Fruit fly (Drosophila melanogaster) whole organism, embryonic: ENCODE results near the gene ppk30.

Experiments
- Aef1 ChIP-seq: fragments of 200-800 bp; sonication (Bioruptor generic); IDR thresholded peaks from 3 replicates; pipeline ENCODE4 v1.3.6; 2022; ENCODE audit warnings: missing biosample characterization, missing genetic modification characterization
- Bteb2 ChIP-seq: fragments of 200-800 bp; sonication (Bioruptor generic); optimal IDR thresholded peaks from 2 replicates; lab custom pipeline; 2016; ENCODE audit warnings: missing biosample characterization, missing genetic modification characterization
- CG10462 ChIP-seq: fragments of 200-800 bp; sonication (Bioruptor generic); optimal IDR thresholded peaks from 2 replicates; lab custom pipeline; 2016; ENCODE audit warnings: missing biosample characterization, missing genetic modification characterization
- CG11247 ChIP-seq: fragments of 200-800 bp; sonication (Bioruptor generic); IDR thresholded peaks from 2 replicates; pipeline ENCODE4 v1.3.6; 2022; ENCODE audit warnings: missing biosample characterization, missing genetic modification characterization
- CG12071 ChIP-seq: fragments of 200-800 bp; sonication (Bioruptor generic); optimal IDR thresholded peaks from 3 replicates; lab custom pipeline; 2018; ENCODE audit warnings: missing biosample characterization, mild to moderate bottlenecking, missing genetic modification characterization
- CG12219 ChIP-seq: fragments of 200-800 bp; sonication (Bioruptor generic); optimal IDR thresholded peaks from 3 replicates; lab custom pipeline; 2018; ENCODE audit warnings: missing biosample characterization, mild to moderate bottlenecking, missing genetic modification characterization
- CG12391 ChIP-seq: fragments of 200-800 bp; sonication (Bioruptor generic); optimal IDR thresholded peaks from 3 replicates; lab custom pipeline; 2018; ENCODE audit warnings: missing biosample characterization, mild to moderate bottlenecking, missing genetic modification characterization, moderate library complexity
- CG13287 ChIP-seq: fragments of 200-800 bp; sonication (Bioruptor generic); IDR thresholded peaks from 2 replicates; pipeline ENCODE4 v1.3.6; 2022; ENCODE audit warnings: missing biosample characterization, missing genetic modification characterization; ENCODE audit not compliant: partially characterized antibody
- CG14710 ChIP-seq: fragments of 200-800 bp; sonication (Bioruptor generic); optimal IDR thresholded peaks from 3 replicates; lab custom pipeline; 2019; ENCODE audit warnings: missing biosample characterization, mild to moderate bottlenecking, missing genetic modification characterization, moderate library complexity
- CG17568 ChIP-seq: fragments of 200-800 bp; sonication (Bioruptor generic); optimal IDR thresholded peaks from 2 replicates; lab custom pipeline; 2018; ENCODE audit warnings: missing biosample characterization, mild to moderate bottlenecking, missing genetic modification characterization, moderate library complexity
- CG17612 ChIP-seq: fragments of 200-800 bp; sonication (Bioruptor generic); IDR thresholded peaks from 2 replicates; pipeline ENCODE4 v1.3.6; 2022; ENCODE audit warnings: missing biosample characterization, missing genetic modification characterization
- CG17912 ChIP-seq: fragments of 200-800 bp; sonication (Bioruptor generic); optimal IDR thresholded peaks from 2 replicates; lab custom pipeline; 2018; ENCODE audit warnings: missing biosample characterization, mild to moderate bottlenecking, missing genetic modification characterization
- CG2202 ChIP-seq: fragments of 200-800 bp; sonication (Bioruptor generic); optimal IDR thresholded peaks from 2 replicates; lab custom pipeline; 2018; ENCODE audit warnings: missing biosample characterization, mild to moderate bottlenecking, missing genetic modification characterization
- CG42726 ChIP-seq: fragments of 200-800 bp; sonication (Bioruptor generic); IDR thresholded peaks from 2 replicates; pipeline ENCODE4 v1.3.6; 2022; ENCODE audit warnings: missing biosample characterization, missing genetic modification characterization; ENCODE audit not compliant: partially characterized antibody
- CG4328 ChIP-seq: fragments of 200-800 bp; sonication (Bioruptor generic); optimal IDR thresholded peaks from 3 replicates; lab custom pipeline; 2017; ENCODE audit warnings: missing biosample characterization, missing genetic modification reagents, missing genetic modification characterization
- CG6854 ChIP-seq: fragments of 200-800 bp; sonication (Bioruptor generic); optimal IDR thresholded peaks from 3 replicates; lab custom pipeline; 2017; ENCODE audit warnings: missing biosample characterization, mild to moderate bottlenecking, missing genetic modification characterization
- CG8478 ChIP-seq: fragments of >200 bp; optimal IDR thresholded peaks from 2 replicates; lab custom pipeline; 2018
- CG8765 ChIP-seq: fragments of 200-800 bp; sonication (Bioruptor generic); IDR thresholded peaks from 2 replicates; pipeline ENCODE4 v1.3.6; 2022; ENCODE audit warnings: missing biosample characterization, missing genetic modification characterization
- CG8924 ChIP-seq: fragments of 200-800 bp; optimal IDR thresholded peaks from 3 replicates; lab custom pipeline; 2019; ENCODE audit warnings: missing biosample characterization, mild to moderate bottlenecking, missing genetic modification characterization, moderate library complexity
- CG9817 ChIP-seq: fragments of 200-800 bp; sonication (Bioruptor generic); optimal IDR thresholded peaks from 2 replicates; lab custom pipeline; 2018; ENCODE audit warnings: missing biosample characterization, mild to moderate bottlenecking, missing genetic modification characterization, moderate library complexity
- Deaf1 ChIP-seq: fragments of 200-800 bp; optimal IDR thresholded peaks from 3 replicates; lab custom pipeline; 2019; ENCODE audit warnings: missing biosample characterization, mild to moderate bottlenecking, missing genetic modification characterization, moderate library complexity
- Dek ChIP-seq: fragments of 200-800 bp; sonication (Bioruptor generic); optimal IDR thresholded peaks from 3 replicates; lab custom pipeline; 2019; ENCODE audit warnings: missing biosample characterization, mild to moderate bottlenecking, missing genetic modification characterization, moderate library complexity
- Doc2 ChIP-seq: fragments of 200-800 bp; sonication (Bioruptor generic); IDR thresholded peaks from 2 replicates; pipeline ENCODE4 v1.3.6; 2022; ENCODE audit warnings: missing biosample characterization, missing genetic modification characterization
- GATAe ChIP-seq: fragments of 200-800 bp; sonication (Bioruptor generic); conservative IDR thresholded peaks from 2 replicates; pipeline ENCODE4 v1.3.6; 2022; ENCODE audit warnings: missing biosample characterization, missing genetic modification characterization
- Gsc ChIP-seq: fragments of 200-800 bp; sonication (Bioruptor generic); IDR thresholded peaks from 2 replicates; pipeline ENCODE4 v1.3.6; 2022; ENCODE audit warnings: missing biosample characterization, missing genetic modification characterization
- Hsf ChIP-seq: fragments of 200-800 bp; sonication (Bioruptor generic); optimal IDR thresholded peaks from 3 replicates; lab custom pipeline; 2016; ENCODE audit warnings: missing biosample characterization, missing genetic modification characterization
- Oli ChIP-seq: fragments of 200-800 bp; sonication (Bioruptor generic); optimal IDR thresholded peaks from 2 replicates; lab custom pipeline; 2018; ENCODE audit warnings: missing biosample characterization, mild to moderate bottlenecking, missing genetic modification characterization, moderate library complexity
- Sox100B ChIP-seq: fragments of 200-800 bp; sonication (Bioruptor generic); optimal IDR thresholded peaks from 3 replicates; lab custom pipeline; 2018; ENCODE audit warnings: missing biosample characterization, mild to moderate bottlenecking, missing genetic modification characterization
- aop ChIP-seq: fragments of 200-800 bp; sonication (Bioruptor generic); IDR thresholded peaks from 2 replicates; pipeline ENCODE4 v1.3.6; 2022; ENCODE audit warnings: missing biosample characterization, missing genetic modification characterization
- btn ChIP-seq: fragments of 200-800 bp; sonication (Bioruptor generic); optimal IDR thresholded peaks from 2 replicates; lab custom pipeline; 2016; ENCODE audit warnings: missing biosample characterization, missing genetic modification characterization
- ci ChIP-seq: fragments of 200-800 bp; sonication (Bioruptor generic); IDR thresholded peaks from 3 replicates; pipeline ENCODE4 v1.3.6; 2022; ENCODE audit warnings: missing biosample characterization, missing genetic modification characterization
- dimm ChIP-seq: fragments of 200-800 bp; sonication (Bioruptor generic); IDR thresholded peaks from 2 replicates; pipeline ENCODE4 v1.3.6; 2022; ENCODE audit warnings: missing biosample characterization, missing genetic modification characterization
- exex ChIP-seq: fragments of 200-800 bp; sonication (Bioruptor generic); optimal IDR thresholded peaks from 4 replicates; lab custom pipeline; 2018; ENCODE audit warnings: missing biosample characterization, mild to moderate bottlenecking, missing genetic modification characterization, moderate library complexity
- ftz-f1 ChIP-seq: fragments of 200-800 bp; sonication (Bioruptor generic); optimal IDR thresholded peaks from 2 replicates; lab custom pipeline; 2016; ENCODE audit warnings: missing biosample characterization, missing genetic modification characterization
- gt ChIP-seq: fragments of 200-800 bp; sonication (Bioruptor generic); IDR thresholded peaks from 2 replicates; pipeline ENCODE4 v1.3.6; 2022; ENCODE audit warnings: missing biosample characterization, missing genetic modification characterization
- insv ChIP-seq, 2 experiments: fragments of 200-800 bp; sonication (Bioruptor generic); optimal IDR thresholded peaks; 3 replicates each; lab custom pipeline; 2016 to 2018; ENCODE audit warnings: missing biosample characterization in 2 of 2, missing genetic modification characterization in 2 of 2
- ken ChIP-seq: fragments of 200-800 bp; sonication (Bioruptor generic); IDR thresholded peaks from 3 replicates; pipeline ENCODE4 v1.3.6; 2022; ENCODE audit warnings: missing biosample characterization, missing genetic modification characterization
- klu ChIP-seq: fragments of 200-800 bp; sonication (Bioruptor generic); IDR thresholded peaks from 2 replicates; pipeline ENCODE4 v1.3.6; 2022; ENCODE audit warnings: missing biosample characterization, missing genetic modification characterization
- lmd ChIP-seq: fragments of 200-800 bp; sonication (Bioruptor generic); IDR thresholded peaks from 2 replicates; pipeline ENCODE4 v1.3.6; 2022; ENCODE audit warnings: missing biosample characterization, missing genetic modification characterization
- oc ChIP-seq: fragments of 200-800 bp; sonication (Bioruptor generic); optimal IDR thresholded peaks from 2 replicates; lab custom pipeline; 2018; ENCODE audit warnings: missing biosample characterization, mild to moderate bottlenecking, missing genetic modification characterization, moderate library complexity
- otp ChIP-seq: fragments of 200-800 bp; sonication (Bioruptor generic); IDR thresholded peaks from 3 replicates; pipeline ENCODE4, ENCODE4 v1.3.6; 2022; ENCODE audit warnings: missing biosample characterization, missing genetic modification characterization
- pan ChIP-seq, 4 experiments: fragments of >200 bp in 3 of 4; fragments of 200-800 bp in 1 of 4; sonication (Bioruptor generic) in 1 of 4; optimal IDR thresholded peaks in 3 of 4; IDR thresholded peaks in 1 of 4; 2 replicates each; pipeline versions ENCODE4 v1.3.6 to Lab custom; 2017 to 2022; ENCODE audit warnings: missing biosample characterization in 2 of 4, missing genetic modification characterization in 2 of 4, mixed read lengths in 1 of 4
- ranshi ChIP-seq: fragments of 200-800 bp; sonication (Bioruptor generic); IDR thresholded peaks from 2 replicates; pipeline ENCODE4 v1.3.6; 2022; ENCODE audit warnings: missing biosample characterization, missing genetic modification characterization
- sens-2 ChIP-seq: fragments of 200-800 bp; sonication (Bioruptor generic); IDR thresholded peaks from 2 replicates; pipeline ENCODE4 v1.3.6; 2022; ENCODE audit warnings: missing biosample characterization, missing genetic modification characterization
- slp2 ChIP-seq: fragments of 200-800 bp; sonication (Bioruptor generic); optimal IDR thresholded peaks from 2 replicates; lab custom pipeline; 2016; ENCODE audit warnings: missing biosample characterization, missing genetic modification characterization
- tin ChIP-seq: fragments of 200-800 bp; sonication (Bioruptor generic); optimal IDR thresholded peaks from 3 replicates; lab custom pipeline; 2016; ENCODE audit warnings: missing biosample characterization, missing genetic modification characterization

ppk30 gene

dm6 chr3R:29717519-29717918 lies 48.6 kb downstream of the ppk30 start (continued):
- TF ChIP-seq CG12391 (tag; lab: Kevin White, UChicago) (peak; percentile 39), Bteb2 (no peak), CG8478 (lab: Kevin White, UChicago) (no peak), ftz-f1 (GFP tag; lab: Kevin White, UChicago) (no peak), Gsc (GFP tag; lab: Robert Waterston, UW) (no peak), ranshi (GFP tag; lab: Robert Waterston, UW) (peak; percentile 26; the same call in 1 of the 2 replicates), Dek (tag; lab: Kevin White, UChicago) (no peak), CG12219 (GFP tag; lab: Kevin White, UChicago) (no peak), otp (0 out of 3 replicates have a peak, but pooled peaks have one; percentile 47), gt (no peak), Sox100B (GFP tag; lab: Kevin White, UChicago) (no peak), aop (GFP tag; lab: Robert Waterston, UW) (no peak), GATAe (no peak), dimm (GFP tag; lab: Robert Waterston, UW) (no peak), CG13287 (GFP tag; lab: Robert Waterston, UW) (no peak), pan (optimal IDR thresholded peaks at IDR 0.05; lab: Kevin White, UChicago) (no peak), pan (GFP tag; optimal IDR thresholded peaks at IDR 0.05 in 1 of 2, IDR thresholded peaks at IDR 0.05 in 1 of 2) (peak in 1 of 2 experiments; percentile 25), oc (tag; lab: Kevin White, UChicago) (no peak), CG12071 (no peak), CG11247 (GFP tag; lab: Robert Waterston, UW) (no peak), lmd (GFP tag; lab: Robert Waterston, UW) (peak; percentile 38; the same call in 1 of the 2 replicates), tin (no peak), CG14710 (tag; lab: Kevin White, UChicago) (no peak), exex (no peak), CG17912 (GFP tag; lab: Kevin White, UChicago) (no peak), CG17612 (GFP tag; lab: Robert Waterston, UW) (no peak), CG4328 (GFP tag; lab: Kevin White, UChicago) (no peak), btn (no peak), Aef1 (GFP tag; lab: Robert Waterston, UW) (no peak), CG2202 (tag; lab: Kevin White, UChicago) (no peak), CG9817 (peak; percentile 4), CG8765 (GFP tag; lab: Robert Waterston, UW) (no peak), CG17568 (GFP tag; lab: Kevin White, UChicago) (no peak), sens-2 (GFP tag; lab: Robert Waterston, UW) (no peak; the same call in 1 of the 2 replicates), CG8924 (tag; lab: Kevin White, UChicago) (no peak)

- TF ChIP-seq Deaf1 (no peak), Hsf (GFP tag; lab: Kevin White, UChicago) (no peak), insv (GFP tag; optimal IDR thresholded peaks at IDR 0.05; lab: Kevin White, UChicago) (no peak), CG8924 (tag; lab: Kevin White, UChicago) (no peak), CG6854 (GFP tag; lab: Kevin White, UChicago) (no peak), CG10462 (GFP tag; lab: Kevin White, UChicago) (no peak), CG42726 (GFP tag; lab: Robert Waterston, UW) (no peak), klu (GFP tag; lab: Robert Waterston, UW) (no peak), Doc2 (GFP tag; lab: Robert Waterston, UW) (no peak), slp2 (no peak), ken (GFP tag; lab: Robert Waterston, UW) (peak; percentile 24; the same call in 1 of the 3 replicates), Oli (tag; lab: Kevin White, UChicago) (no peak), ci (GFP tag; lab: Robert Waterston, UW) (peak; percentile 18; the same call in 1 of the 3 replicates)
Measured at dm6 chr3R:29718363-29718762, 49.4 kb downstream of the ppk30 start, which contains the start of gene CG15506. CG15506 (plus strand) TSS chr3R:29718663.
